Fruit fly (Drosophila melanogaster) whole organism, embryonic: ENCODE measurements around the gene CG2617.

ENCODE experiments used
- CG11456 ChIP-seq: fragments of 200-800 bp; sonication (Bioruptor generic); IDR thresholded peaks from 3 replicates; pipeline ENCODE4 v1.3.6; 2022; ENCODE audit warnings: missing biosample characterization, missing genetic modification characterization
- CG12155 ChIP-seq: fragments of 200-800 bp; sonication (Bioruptor generic); optimal IDR thresholded peaks from 3 replicates; lab custom pipeline; 2016; ENCODE audit warnings: missing biosample characterization, missing genetic modification characterization
- CG14667 ChIP-seq: fragments of 200-800 bp; sonication (Bioruptor generic); IDR thresholded peaks from 2 replicates; pipeline ENCODE4 v1.3.6; 2022; ENCODE audit warnings: missing biosample characterization, missing genetic modification characterization
- CG15514 ChIP-seq: fragments of 200-800 bp; sonication (Bioruptor generic); optimal IDR thresholded peaks from 3 replicates; lab custom pipeline; 2017; ENCODE audit warnings: missing biosample characterization, missing genetic modification characterization, mild to moderate bottlenecking, moderate library complexity, missing genetic modification reagents
- CG1603 ChIP-seq: fragments of 200-800 bp; sonication (Bioruptor generic); optimal IDR thresholded peaks from 2 replicates; lab custom pipeline; 2019; ENCODE audit warnings: missing biosample characterization, mild to moderate bottlenecking, missing genetic modification characterization, moderate library complexity
- CG17328 ChIP-seq: fragments of 200-800 bp; sonication (Bioruptor generic); IDR thresholded peaks from 2 replicates; pipeline ENCODE4 v1.3.6; 2022; ENCODE audit warnings: missing biosample characterization, missing genetic modification characterization
- CG17359 ChIP-seq: fragments of 200-800 bp; sonication (Bioruptor generic); optimal IDR thresholded peaks from 3 replicates; lab custom pipeline; 2018; ENCODE audit warnings: missing biosample characterization, mild to moderate bottlenecking, missing genetic modification characterization, moderate library complexity
- CG18619 ChIP-seq: fragments of 200-800 bp; sonication (Bioruptor generic); optimal IDR thresholded peaks from 3 replicates; lab custom pipeline; 2017; ENCODE audit warnings: missing biosample characterization, mild to moderate bottlenecking, missing genetic modification characterization
- CG30431 ChIP-seq: fragments of 200-800 bp; sonication (Bioruptor generic); optimal IDR thresholded peaks from 2 replicates; lab custom pipeline; 2017; ENCODE audit warnings: missing biosample characterization, missing genetic modification characterization
- CG4424 ChIP-seq: fragments of 200-800 bp; sonication (Bioruptor generic); optimal IDR thresholded peaks from 3 replicates; lab custom pipeline; 2016; ENCODE audit warnings: missing biosample characterization, missing genetic modification characterization
- CG4707 ChIP-seq: fragments of 200-800 bp; sonication (Bioruptor generic); optimal IDR thresholded peaks from 2 replicates; lab custom pipeline; 2018; ENCODE audit warnings: missing biosample characterization, mild to moderate bottlenecking, missing genetic modification characterization, moderate library complexity
- CG4820 ChIP-seq: fragments of 200-800 bp; sonication (Bioruptor generic); optimal IDR thresholded peaks from 3 replicates; lab custom pipeline; 2016; ENCODE audit warnings: missing biosample characterization, missing genetic modification characterization
- CG6813 ChIP-seq: fragments of 200-800 bp; sonication (Bioruptor generic); optimal IDR thresholded peaks from 2 replicates; lab custom pipeline; 2017; ENCODE audit warnings: missing biosample characterization, missing genetic modification characterization, mild to moderate bottlenecking, moderate library complexity, missing genetic modification reagents
- CG8388 ChIP-seq: fragments of 200-800 bp; sonication (Bioruptor generic); optimal IDR thresholded peaks from 2 replicates; lab custom pipeline; 2019; ENCODE audit warnings: missing biosample characterization, mild to moderate bottlenecking, missing genetic modification characterization, moderate library complexity
- CG8765 ChIP-seq: fragments of 200-800 bp; sonication (Bioruptor generic); IDR thresholded peaks from 2 replicates; pipeline ENCODE4 v1.3.6; 2022; ENCODE audit warnings: missing biosample characterization, missing genetic modification characterization
- CG8944 ChIP-seq: fragments of 200-800 bp; sonication (Bioruptor generic); optimal IDR thresholded peaks from 3 replicates; lab custom pipeline; 2016; ENCODE audit warnings: missing biosample characterization, missing genetic modification characterization
- Drgx ChIP-seq: fragments of 200-800 bp; sonication (Bioruptor generic); IDR thresholded peaks from 2 replicates; pipeline ENCODE4 v1.3.6; 2022; ENCODE audit warnings: missing biosample characterization, missing genetic modification characterization
- E2f1 ChIP-seq: fragments of 200-800 bp; sonication (Bioruptor generic); IDR thresholded peaks from 2 replicates; pipeline ENCODE4 v1.3.6; 2022; ENCODE audit warnings: missing biosample characterization, missing genetic modification characterization
- HmgD ChIP-seq: fragments of 200-800 bp; sonication (Bioruptor generic); optimal IDR thresholded peaks from 3 replicates; lab custom pipeline; 2016; ENCODE audit warnings: missing biosample characterization, missing genetic modification characterization
- Hr51 ChIP-seq, 2 experiments: fragments of 200-800 bp; sonication (Bioruptor generic); optimal IDR thresholded peaks; 2 replicates in 1 of 2; 3 replicates in 1 of 2; lab custom pipeline; 2016 to 2018; ENCODE audit warnings: missing biosample characterization in 2 of 2, missing genetic modification characterization in 2 of 2, mild to moderate bottlenecking in 1 of 2, moderate library complexity in 1 of 2
- Max ChIP-seq: fragments of 200-800 bp; sonication (Bioruptor generic); optimal IDR thresholded peaks from 2 replicates; lab custom pipeline; 2016; ENCODE audit warnings: missing biosample characterization, mild to moderate bottlenecking, missing genetic modification characterization
- Sin3A ChIP-seq: fragments of >200 bp; optimal IDR thresholded peaks from 2 replicates; lab custom pipeline; 2018
- Sox100B ChIP-seq: fragments of 200-800 bp; sonication (Bioruptor generic); optimal IDR thresholded peaks from 3 replicates; lab custom pipeline; 2018; ENCODE audit warnings: missing biosample characterization, mild to moderate bottlenecking, missing genetic modification characterization
- Stat92E ChIP-seq, 3 experiments: fragments of >200 bp in 2 of 3; fragments of 200-800 bp in 1 of 3; sonication (Bioruptor generic) in 1 of 3; optimal IDR thresholded peaks; 2 replicates each; lab custom pipeline; 2017 to 2019; ENCODE audit warnings: missing biosample characterization in 3 of 3, missing genetic modification characterization in 3 of 3, mild to moderate bottlenecking in 1 of 3, moderate library complexity in 1 of 3
- TFAM ChIP-seq: fragments of 200-800 bp; sonication (Bioruptor generic); optimal IDR thresholded peaks from 2 replicates; lab custom pipeline; 2017; ENCODE audit warnings: missing biosample characterization, missing genetic modification characterization, inconsistent platforms
- dmrt11E ChIP-seq: fragments of 200-800 bp; sonication (Bioruptor generic); optimal IDR thresholded peaks from 3 replicates; lab custom pipeline; 2018; ENCODE audit warnings: missing biosample characterization, mild to moderate bottlenecking, missing genetic modification characterization, moderate library complexity
- eve ChIP-seq, 2 experiments: fragments of >200 bp; optimal IDR thresholded peaks; 2 replicates each; lab custom pipeline; 2017; ENCODE audit warnings: missing biosample characterization in 2 of 2, missing genetic modification characterization in 2 of 2
- gcm ChIP-seq: fragments of 200-800 bp; sonication (Bioruptor generic); optimal IDR thresholded peaks from 2 replicates; lab custom pipeline; 2019; ENCODE audit warnings: missing biosample characterization, mild to moderate bottlenecking, missing genetic modification characterization, moderate library complexity
- lov ChIP-seq, 2 experiments: fragments of 200-800 bp in 1 of 2; fragments of >200 bp in 1 of 2; sonication (Bioruptor generic) in 1 of 2; IDR thresholded peaks in 1 of 2; optimal IDR thresholded peaks in 1 of 2; 2 replicates in 1 of 2; 3 replicates in 1 of 2; pipeline versions ENCODE4 v1.3.6 to Lab custom; 2017 to 2022; ENCODE audit warnings: missing biosample characterization in 1 of 2, missing genetic modification characterization in 1 of 2
- mirr ChIP-seq: fragments of 200-800 bp; sonication (Bioruptor generic); optimal IDR thresholded peaks from 3 replicates; lab custom pipeline; 2018; ENCODE audit warnings: missing biosample characterization, mild to moderate bottlenecking, missing genetic modification characterization
- mld ChIP-seq: fragments of 200-800 bp; sonication (Bioruptor generic); IDR thresholded peaks from 3 replicates; pipeline ENCODE4 v1.3.6; 2022; ENCODE audit warnings: missing biosample characterization, missing genetic modification characterization; ENCODE audit not compliant: partially characterized antibody
- nmo ChIP-seq: fragments of 200-800 bp; sonication (Bioruptor generic); optimal IDR thresholded peaks from 2 replicates; lab custom pipeline; 2018; ENCODE audit warnings: missing biosample characterization, mild to moderate bottlenecking, missing genetic modification characterization, moderate library complexity
- oc ChIP-seq: fragments of 200-800 bp; sonication (Bioruptor generic); optimal IDR thresholded peaks from 2 replicates; lab custom pipeline; 2018; ENCODE audit warnings: missing biosample characterization, mild to moderate bottlenecking, missing genetic modification characterization, moderate library complexity
- otp ChIP-seq: fragments of 200-800 bp; sonication (Bioruptor generic); IDR thresholded peaks from 3 replicates; pipeline ENCODE4, ENCODE4 v1.3.6; 2022; ENCODE audit warnings: missing biosample characterization, missing genetic modification characterization
- peb ChIP-seq: fragments of 200-800 bp; sonication (Bioruptor generic); IDR thresholded peaks from 2 replicates; pipeline ENCODE4 v1.3.6; 2022; ENCODE audit warnings: missing biosample characterization, missing genetic modification characterization
- pfk ChIP-seq: fragments of 200-800 bp; sonication (Bioruptor generic); optimal IDR thresholded peaks from 2 replicates; lab custom pipeline; 2018; ENCODE audit warnings: missing biosample characterization, mild to moderate bottlenecking, missing genetic modification characterization, moderate library complexity
- prd ChIP-seq, 3 experiments: fragments of >200 bp in 2 of 3; fragments of 200-800 bp in 1 of 3; sonication (Bioruptor generic) in 1 of 3; optimal IDR thresholded peaks in 2 of 3; IDR thresholded peaks in 1 of 3; 2 replicates in 2 of 3; 3 replicates in 1 of 3; pipeline versions ENCODE4 v1.3.6 to Lab custom; 2017 to 2022; ENCODE audit warnings: missing biosample characterization in 1 of 3, missing genetic modification characterization in 1 of 3
- sens ChIP-seq: fragments of 200-800 bp; sonication (Bioruptor generic); peaks from one replicate; lab custom pipeline; 2016; ENCODE audit warnings: missing biosample characterization, missing genetic modification characterization
- sisA ChIP-seq: fragments of 200-800 bp; sonication (Bioruptor generic); IDR thresholded peaks from 2 replicates; pipeline ENCODE4 v1.3.6; 2022; ENCODE audit warnings: missing biosample characterization, missing genetic modification characterization
- tgo ChIP-seq: fragments of 200-800 bp; sonication (Bioruptor generic); IDR thresholded peaks from 3 replicates; pipeline ENCODE4 v1.3.6; 2022; ENCODE audit warnings: missing biosample characterization, missing genetic modification characterization
- unc-4 ChIP-seq: fragments of 200-800 bp; sonication (Bioruptor generic); IDR thresholded peaks from 2 replicates; pipeline ENCODE4 v1.3.6; 2022; ENCODE audit warnings: missing biosample characterization, missing genetic modification characterization; ENCODE audit not compliant: partially characterized antibody
- vvl ChIP-seq: fragments of 200-800 bp; sonication (Bioruptor generic); IDR thresholded peaks from 2 replicates; pipeline ENCODE4 v1.3.6; 2022; ENCODE audit warnings: missing biosample characterization, missing genetic modification characterization
- wek ChIP-seq: fragments of 200-800 bp; sonication (Bioruptor generic); optimal IDR thresholded peaks from 3 replicates; lab custom pipeline; 2018; ENCODE audit warnings: missing biosample characterization, mild to moderate bottlenecking, missing genetic modification characterization, moderate library complexity
- zen ChIP-seq: fragments of 200-800 bp; sonication (Bioruptor generic); optimal IDR thresholded peaks from 3 replicates; lab custom pipeline; 2018; ENCODE audit warnings: missing biosample characterization, mild to moderate bottlenecking, missing genetic modification characterization, moderate library complexity

The CG2617 gene

dm6 chr2L:20721456-20721855 is 39.3 kb downstream of the CG2617 start (continued):
- peak; percentile 33; the same call in 1 of the 2 replicates for TF ChIP-seq sisA (GFP tag; lab: Robert Waterston, UW)
- TF ChIP-seq CG8944 (GFP tag; lab: Kevin White, UChicago), result no peak
- TF ChIP-seq CG12155 (GFP tag; lab: Kevin White, UChicago), result no peak
- no peak for TF ChIP-seq eve (GFP tag; optimal IDR thresholded peaks at IDR 0.05; lab: Kevin White, UChicago)
- peak; percentile 42 for TF ChIP-seq zen (tag; lab: Kevin White, UChicago)
- TF ChIP-seq Stat92E (GFP tag; optimal IDR thresholded peaks at IDR 0.05; lab: Kevin White, UChicago), result no peak
- TF ChIP-seq CG30431 (GFP tag; lab: Kevin White, UChicago), result peak; percentile 13
- no peak for TF ChIP-seq pfk (GFP tag; lab: Kevin White, UChicago)
- no peak for TF ChIP-seq unc-4 (GFP tag; lab: Robert Waterston, UW)
- peak; percentile 89 for TF ChIP-seq Drgx (GFP tag; lab: Robert Waterston, UW)
- TF ChIP-seq vvl (GFP tag; lab: Robert Waterston, UW), result 0 out of 2 replicates have a peak, but pooled peaks have one; percentile 44
- TF ChIP-seq CG17328 (GFP tag; lab: Robert Waterston, UW), result peak; percentile 12; the same call in 1 of the 2 replicates
- no peak for TF ChIP-seq lov (optimal IDR thresholded peaks at IDR 0.05; lab: Kevin White, UChicago)
- no peak for TF ChIP-seq lov (GFP tag; IDR thresholded peaks at IDR 0.05; lab: Robert Waterston, UW)
- peak; percentile 48; the same call in 1 of the 3 replicates for TF ChIP-seq otp (GFP tag; lab: Robert Waterston, UW)
- TF ChIP-seq CG8765 (GFP tag; lab: Robert Waterston, UW), result 0 out of 2 replicates have a peak, but pooled peaks have one; percentile 32
- TF ChIP-seq CG6813, result no peak
- no peak for TF ChIP-seq mirr (GFP tag; lab: Kevin White, UChicago)
- TF ChIP-seq CG1603 (tag; lab: Kevin White, UChicago), result peak; percentile 54
- peak; percentile 8 for TF ChIP-seq nmo (GFP tag; lab: Kevin White, UChicago)
- TF ChIP-seq E2f1 (GFP tag; lab: Robert Waterston, UW), result no peak
- no peak for TF ChIP-seq wek (GFP tag; lab: Kevin White, UChicago)
- peak; percentile 49 for TF ChIP-seq dmrt11E (tag; lab: Kevin White, UChicago)
- TF ChIP-seq tgo (GFP tag; lab: Robert Waterston, UW), result no peak
- TF ChIP-seq CG4424 (GFP tag; lab: Kevin White, UChicago), result peak; percentile 11
- no peak for TF ChIP-seq prd (optimal IDR thresholded peaks at IDR 0.05; lab: Kevin White, UChicago)
- TF ChIP-seq prd (GFP tag; IDR thresholded peaks at IDR 0.05; lab: Robert Waterston, UW), result peak; percentile 59; the same call in 2 of the 3 replicates
- TF ChIP-seq CG14667 (GFP tag; lab: Robert Waterston, UW), result 0 out of 2 replicates have a peak, but pooled peaks have one; percentile 11
- no peak for TF ChIP-seq mld (GFP tag; lab: Robert Waterston, UW)
- TF ChIP-seq CG4820 (GFP tag; lab: Kevin White, UChicago), result peak; percentile 23
- no peak for TF ChIP-seq Max
- peak; percentile 32 for TF ChIP-seq CG8388 (GFP tag; lab: Kevin White, UChicago)
- no peak for TF ChIP-seq CG17359 (tag; lab: Kevin White, UChicago)
- TF ChIP-seq, all 482 proteins: peak for 29

DNA sequence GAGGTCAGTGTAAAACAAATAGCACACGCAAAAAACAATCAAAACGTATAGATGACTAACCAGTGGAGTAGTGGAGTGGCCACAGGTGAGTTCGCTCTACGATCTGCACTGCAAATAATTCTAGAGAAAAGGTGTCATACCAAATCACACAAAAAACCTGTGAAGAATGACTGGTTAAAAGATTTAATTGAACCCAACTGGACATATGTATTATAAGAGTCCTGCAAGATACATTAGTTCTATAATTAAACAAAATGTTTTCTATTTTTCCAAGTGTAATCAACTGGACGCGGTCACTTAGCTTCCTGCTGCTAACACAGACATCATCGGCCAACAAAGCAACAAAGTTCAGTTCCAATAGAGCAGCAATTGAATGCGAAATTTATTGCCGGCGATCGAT is 41.9 kb downstream of the CG2617 start:
- TF ChIP-seq sens (peak; percentile 57), Sox100B (GFP tag; lab: Kevin White, UChicago) (no peak), CG8944 (GFP tag; lab: Kevin White, UChicago) (no peak), Drgx (GFP tag; lab: Robert Waterston, UW) (peak; percentile 45; the same call in 1 of the 2 replicates)

dm6 chr2L:20726451-20726850 is 44.3 kb downstream of the CG2617 start, which contains the start of gene CG9316:
TSS of gene CG9316 (minus strand) at chr2L:20726551.
- TF ChIP-seq gcm (GFP tag; lab: Kevin White, UChicago) (no peak), Sin3A (lab: Kevin White, UChicago) (no peak), peb (GFP tag; lab: Robert Waterston, UW) (no peak), TFAM (GFP tag; lab: Kevin White, UChicago) (no peak), HmgD (GFP tag; lab: Kevin White, UChicago) (no peak), CG11456 (GFP tag; lab: Robert Waterston, UW) (no peak), oc (tag; lab: Kevin White, UChicago) (no peak), CG4707 (GFP tag; lab: Kevin White, UChicago) (no peak), Hr51 (GFP tag; optimal IDR thresholded peaks at IDR 0.05; lab: Kevin White, UChicago) (no peak), CG18619 (GFP tag; lab: Kevin White, UChicago) (no peak), CG15514 (no peak)
